Fruit fly (Drosophila melanogaster) Kc167 (cell line): ENCODE results near the gene HP4.

Experiments used
- Myc ChIP-seq: fragments of >200 bp; optimal IDR thresholded peaks from 2 replicates; lab custom pipeline; 2017; ENCODE audit warnings: missing external identifiers
- Sin3A ChIP-seq: fragments of >200 bp; optimal IDR thresholded peaks from 2 replicates; lab custom pipeline; 2018; ENCODE audit warnings: missing external identifiers
- h ChIP-seq: fragments of >200 bp; optimal IDR thresholded peaks from 3 replicates; lab custom pipeline; 2018; ENCODE audit warnings: missing external identifiers
- ttk ChIP-seq: sonication (Bioruptor generic); optimal IDR thresholded peaks from 2 replicates; lab custom pipeline; 2017; ENCODE audit warnings: missing external identifiers

DNA sequence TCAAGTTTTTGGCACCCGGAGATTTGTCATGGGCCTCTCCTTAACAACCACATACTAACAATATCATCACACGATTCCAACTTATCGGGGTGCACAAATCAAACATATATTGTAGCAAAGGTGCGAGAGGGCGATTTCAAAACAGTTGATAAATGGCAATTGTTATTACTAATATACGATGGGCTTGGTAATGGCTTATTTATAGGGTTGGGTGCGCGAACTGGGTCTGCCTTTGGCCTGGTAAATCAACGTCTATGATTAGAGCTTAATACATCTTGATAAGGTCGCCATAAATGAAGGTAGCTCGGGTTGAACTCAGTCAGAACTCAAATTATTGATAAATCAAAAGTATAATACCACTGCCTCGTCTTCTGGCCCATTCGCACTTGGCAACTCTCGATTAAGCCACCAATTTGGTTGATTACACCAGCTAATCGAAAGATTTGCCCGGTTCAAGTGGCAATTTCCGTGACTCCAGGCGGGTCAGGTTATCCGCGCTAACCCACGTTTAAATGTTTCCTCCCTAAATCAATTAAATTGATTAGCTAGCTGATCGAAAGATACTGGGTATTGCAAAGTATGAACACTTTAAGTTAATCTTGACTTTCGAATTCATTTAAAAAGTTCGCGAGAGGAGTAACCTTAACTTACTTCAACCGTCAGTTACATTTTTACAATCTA, 35.3 kb downstream of the HP4 start:
- TF ChIP-seq ttk (lab: Kevin White, UChicago): no peak
- no peak for TF ChIP-seq h
- TF ChIP-seq Sin3A (lab: Kevin White, UChicago): no peak
- TF ChIP-seq Myc (lab: Kevin White, UChicago): no peak
